Fruit fly (Drosophila melanogaster) whole organism, wandering third instar larva: ENCODE results near the gene pn.

Source experiments
- Hr78 ChIP-seq: fragments of >200 bp; optimal IDR thresholded peaks from 2 replicates; lab custom pipeline; 2017; ENCODE audit warnings: missing biosample characterization, missing genetic modification characterization
- Vsx2 ChIP-seq: fragments of 200-300, 225-300 bp; sonication (Bioruptor generic); optimal IDR thresholded peaks from 2 replicates; lab custom pipeline; 2018; ENCODE audit warnings: missing biosample characterization, missing genetic modification characterization; ENCODE audit not compliant: partially characterized antibody
- h ChIP-seq: fragments of 200-800 bp; sonication (Bioruptor generic); optimal IDR thresholded peaks from 3 replicates; lab custom pipeline; 2016; ENCODE audit warnings: missing biosample characterization, mild to moderate bottlenecking, missing genetic modification characterization
- lola ChIP-seq: fragments of >200 bp; optimal IDR thresholded peaks from 2 replicates; lab custom pipeline; 2017; ENCODE audit warnings: missing biosample characterization, missing genetic modification characterization
- pan ChIP-seq: fragments of >200 bp; optimal IDR thresholded peaks from 2 replicates; lab custom pipeline; 2017

- TF ChIP-seq h (GFP tag; lab: Kevin White, UChicago) (peak; percentile 33), Hr78 (no peak), pan (lab: Kevin White, UChicago) (no peak), Vsx2 (GFP tag; lab: Kevin White, UChicago) (no peak), lola (no peak)
These were observed 16.6 kb downstream of the pn start for dm6 chrX:2197414-2198271.
